Worm (Caenorhabditis elegans): ENCODE data around the gene T01G1.4.

T01G1.4 gene

ce11 chrIV:11314885-11315284 lies 46.4 kb downstream of the T01G1.4 start, which contains the start of the genes B0035.3, B0035.22 and pfd-4 (continued):
- TF ChIP-seq ztf-11 (tag; optimal IDR thresholded peaks at IDR 0.05) (peak in 1 of 2 experiments; percentile 83), efl-1 (optimal IDR thresholded peaks at IDR 0.05) (peak; percentile 14 to 60), efl-1 (GFP tag; optimal IDR thresholded peaks at IDR 0.05 in 1 of 2) (peak; percentile 45 to 73), sup-37 (GFP tag; optimal IDR thresholded peaks at IDR 0.05) (no peak), egl-13 (tag; optimal IDR thresholded peaks at IDR 0.05) (peak; percentile 70), rnt-1 (tag; optimal IDR thresholded peaks at IDR 0.05) (peak; percentile 94), ama-1 (optimal IDR thresholded peaks at IDR 0.05) (no peak), alr-1 (tag; optimal IDR thresholded peaks at IDR 0.05; ENCODE audit: borderline replicate concordance) (no peak), C16A3.4 (tag; optimal IDR thresholded peaks at IDR 0.05) (peak; percentile 33), sptf-1 (tag; optimal IDR thresholded peaks at IDR 0.05) (no peak), mep-1 (tag; optimal IDR thresholded peaks at IDR 0.05) (peak; percentile 66), ceh-82 (tag; optimal IDR thresholded peaks at IDR 0.05) (peak in 1 of 3 experiments; percentile 30), elt-3 (tag; optimal IDR thresholded peaks at IDR 0.05) (peak in 2 of 6 experiments; percentile 16 to 54), hpl-2 (GFP tag; optimal IDR thresholded peaks at IDR 0.05) (no peak), lin-14 (GFP tag; optimal IDR thresholded peaks at IDR 0.05) (peak; percentile 74), ceh-63 (GFP tag; optimal IDR thresholded peaks at IDR 0.05) (no peak), tbx-2 (tag; optimal IDR thresholded peaks at IDR 0.05) (peak; percentile 82), lin-13 (GFP tag; optimal IDR thresholded peaks at IDR 0.05) (no peak), lsy-2 (tag; optimal IDR thresholded peaks at IDR 0.05) (peak; percentile 70 to 79), jun-1 (tag; optimal IDR thresholded peaks at IDR 0.05) (no peak), egl-27 (tag; optimal IDR thresholded peaks at IDR 0.05) (no peak), swsn-7 (tag; optimal IDR thresholded peaks at IDR 0.05) (peak; percentile 77), mef-2 (tag; optimal IDR thresholded peaks at IDR 0.05) (no peak), fkh-8 (tag; optimal IDR thresholded peaks at IDR 0.05) (peak; percentile 39), lir-3 (tag; optimal IDR thresholded peaks at IDR 0.05; ENCODE audit: poor library complexity) (peak; percentile 90), nhr-76 (tag; optimal IDR thresholded peaks at IDR 0.05) (no peak), nhr-20 (tag; optimal IDR thresholded peaks at IDR 0.05) (peak; percentile 70), efl-3 (GFP tag; optimal IDR thresholded peaks at IDR 0.05) (no peak), pax-3 (tag; optimal IDR thresholded peaks at IDR 0.05) (peak; percentile 73), ces-1 (GFP tag; optimal IDR thresholded peaks at IDR 0.05) (no peak), xbp-1 (tag; optimal IDR thresholded peaks at IDR 0.05) (peak; percentile 72), pag-3 (tag; optimal IDR thresholded peaks at IDR 0.05; ENCODE audit: borderline replicate concordance, insufficient read depth) (no peak), snpc-4 (tag; optimal IDR thresholded peaks at IDR 0.05) (peak; percentile 44), unc-130 (tag; optimal IDR thresholded peaks at IDR 0.05) (peak; percentile 45), skn-1 (tag; optimal IDR thresholded peaks at IDR 0.05) (no peak)

ce11 chrIV:11313880-11314279 lies 47.4 kb downstream of the T01G1.4 start, which contains the start of gene dnj-2:
TSS of gene dnj-2 (minus strand) at chrIV:11313980.
- TF ChIP-seq Y116A8C.19 (tag; optimal IDR thresholded peaks at IDR 0.05; ENCODE audit: borderline replicate concordance) (no peak), sup-37 (GFP tag; optimal IDR thresholded peaks at IDR 0.05) (no peak), lir-3 (tag; optimal IDR thresholded peaks at IDR 0.05; ENCODE audit: poor library complexity) (no peak), ceh-90 (tag; optimal IDR thresholded peaks at IDR 0.05) (no peak), nhr-71 (tag; optimal IDR thresholded peaks at IDR 0.05) (no peak), xbp-1 (tag; optimal IDR thresholded peaks at IDR 0.05) (no peak), nhr-19 (GFP tag; conservative IDR thresholded peaks at IDR 0.05) (no peak), pag-3 (tag; optimal IDR thresholded peaks at IDR 0.05; ENCODE audit: borderline replicate concordance, insufficient read depth) (no peak), fkh-4 (tag; optimal IDR thresholded peaks at IDR 0.05; ENCODE audit: borderline replicate concordance) (no peak), fkh-10 (GFP tag; optimal IDR thresholded peaks at IDR 0.05) (no peak), lin-39 (tag; optimal IDR thresholded peaks at IDR 0.05) (no peak), hlh-17 (GFP tag; optimal IDR thresholded peaks at IDR 0.05; ENCODE audit: borderline replicate concordance) (no peak), C16A3.4 (tag; optimal IDR thresholded peaks at IDR 0.05) (no peak), nhr-20 (tag; optimal IDR thresholded peaks at IDR 0.05) (no peak), ama-1 (optimal IDR thresholded peaks at IDR 0.05) (no peak)
